Worm (Caenorhabditis elegans) whole organism, L2 larva: Measurements from ENCODE around the gene F33C8.2.

ENCODE experiments used
- ZK546.5 ChIP-seq: sonication (generic microtip); optimal IDR thresholded peaks from 2 replicates; lab custom pipeline; 2017; ENCODE audit warnings: missing biosample characterization, missing genetic modification characterization
- alr-1 ChIP-seq: fragments of 150-350 bp; optimal IDR thresholded peaks from 2 replicates; lab custom pipeline; 2014; ENCODE audit warnings: missing biosample characterization, missing genetic modification characterization
- crh-2 ChIP-seq: sonication (generic microtip); optimal IDR thresholded peaks from 2 replicates; lab custom pipeline; 2017; ENCODE audit warnings: missing biosample characterization, missing genetic modification characterization
- egl-27 ChIP-seq: sonication (generic microtip); optimal IDR thresholded peaks from 3 replicates; lab custom pipeline; 2017; ENCODE audit warnings: missing biosample characterization, missing genetic modification reagents, missing genetic modification characterization
- elt-3 ChIP-seq: sonication (generic microtip); optimal IDR thresholded peaks from 2 replicates; lab custom pipeline; 2017; ENCODE audit warnings: missing biosample characterization, missing genetic modification characterization
- fos-1 ChIP-seq: fragments of 150-350 bp; optimal IDR thresholded peaks from 2 replicates; lab custom pipeline; 2014; ENCODE audit warnings: missing biosample characterization, missing genetic modification characterization
- mdl-1 ChIP-seq, 2 experiments: fragments of 150-350 bp in 1 of 2; sonication (generic microtip) in 1 of 2; optimal IDR thresholded peaks; 2 replicates each; lab custom pipeline; 2017; ENCODE audit warnings: missing biosample characterization in 2 of 2, missing genetic modification characterization in 2 of 2
- nhr-129 ChIP-seq: fragments of 150-350 bp; optimal IDR thresholded peaks from 2 replicates; lab custom pipeline; 2014; ENCODE audit warnings: missing biosample characterization, missing genetic modification characterization
- nhr-237 ChIP-seq: fragments of 150-350 bp; optimal IDR thresholded peaks from 2 replicates; lab custom pipeline; 2014; ENCODE audit warnings: missing biosample characterization, missing genetic modification characterization
- nhr-6 ChIP-seq: fragments of 150-350 bp; optimal IDR thresholded peaks from 2 replicates; lab custom pipeline; 2014; ENCODE audit warnings: missing biosample characterization, missing genetic modification characterization
- skn-1 ChIP-seq: sonication (generic microtip); optimal IDR thresholded peaks from 2 replicates; lab custom pipeline; 2017; ENCODE audit warnings: missing biosample characterization, missing genetic modification characterization
- ztf-11 ChIP-seq: sonication (generic microtip); optimal IDR thresholded peaks from 2 replicates; lab custom pipeline; 2017; ENCODE audit warnings: missing biosample characterization, missing genetic modification characterization
- ztf-4 ChIP-seq: fragments of 150-350 bp; optimal IDR thresholded peaks from 2 replicates; lab custom pipeline; 2014; ENCODE audit warnings: missing biosample characterization, missing genetic modification characterization

ce11 chrX:14755847-14756246 is 34.6 kb downstream of the F33C8.2 start:
- TF ChIP-seq nhr-6 (tag; lab: Kevin White, UChicago) = no peak
- TF ChIP-seq fos-1 (tag; lab: Kevin White, UChicago) = peak; percentile 21
- no peak for TF ChIP-seq nhr-237 (tag; lab: Kevin White, UChicago)
- TF ChIP-seq ZK546.5 (tag; lab: Kevin White, UChicago) = no peak
- no peak for TF ChIP-seq mdl-1 (tag; optimal IDR thresholded peaks at IDR 0.05; lab: Kevin White, UChicago)
- TF ChIP-seq ztf-11 (tag; lab: Kevin White, UChicago) = no peak
- TF ChIP-seq alr-1 (tag; lab: Kevin White, UChicago) = no peak
- no peak for TF ChIP-seq ztf-4 (tag; lab: Kevin White, UChicago)
- TF ChIP-seq egl-27 = no peak
- TF ChIP-seq crh-2 (tag; lab: Kevin White, UChicago) = no peak
- no peak for TF ChIP-seq skn-1
- no peak for TF ChIP-seq nhr-129 (tag; lab: Kevin White, UChicago)
- no peak for TF ChIP-seq elt-3
